Worm (Caenorhabditis elegans) whole organism, L3 larva: ENCODE results near the gene nhr-27.

Experiments used
- aly-2 ChIP-seq: fragments of 150-350 bp; optimal IDR thresholded peaks from 2 replicates; lab custom pipeline; 2014; ENCODE audit warnings: missing biosample characterization, missing genetic modification characterization
- ceh-82 ChIP-seq: fragments of 150-350 bp; optimal IDR thresholded peaks from 2 replicates; lab custom pipeline; 2014; ENCODE audit warnings: missing biosample characterization, missing genetic modification characterization
- egl-27 ChIP-seq: sonication (generic microtip); optimal IDR thresholded peaks from 4 replicates; lab custom pipeline; 2017; ENCODE audit warnings: missing biosample characterization, missing genetic modification reagents, missing genetic modification characterization
- eor-1 ChIP-seq, 2 experiments: fragments of 150-350 bp; optimal IDR thresholded peaks; 2 replicates each; lab custom pipeline; 2014 to 2018; ENCODE audit warnings: missing biosample characterization in 2 of 2, missing genetic modification characterization in 2 of 2
- fkh-10 ChIP-seq: sonication (generic microtip); optimal IDR thresholded peaks from 2 replicates; lab custom pipeline; 2017; ENCODE audit warnings: missing biosample characterization, missing genetic modification reagents, missing genetic modification characterization
- fkh-2 ChIP-seq: fragments of 150-350 bp; optimal IDR thresholded peaks from 2 replicates; lab custom pipeline; 2014; ENCODE audit warnings: missing biosample characterization, missing genetic modification reagents, missing genetic modification characterization
- hmg-11 ChIP-seq: sonication (generic microtip); optimal IDR thresholded peaks from 2 replicates; lab custom pipeline; 2016; ENCODE audit warnings: missing genetic modification characterization, missing compliant biosample characterization
- lin-39 ChIP-seq: fragments of 150-350 bp; optimal IDR thresholded peaks from 2 replicates; lab custom pipeline; 2018; ENCODE audit warnings: missing biosample characterization, missing genetic modification reagents, missing genetic modification characterization
- mdl-1 ChIP-seq: fragments of 150-350 bp; optimal IDR thresholded peaks from 2 replicates; lab custom pipeline; 2014; ENCODE audit warnings: missing biosample characterization, missing genetic modification characterization
- nfya-1 ChIP-seq: sonication (generic microtip); optimal IDR thresholded peaks from 2 replicates; lab custom pipeline; 2017; ENCODE audit warnings: missing genetic modification characterization, mild to moderate bottlenecking, missing compliant biosample characterization, antibody characterized with exemption, moderate library complexity; ENCODE audit not compliant: insufficient read depth
- nhr-237 ChIP-seq: fragments of 150-350 bp; optimal IDR thresholded peaks from 2 replicates; lab custom pipeline; 2014; ENCODE audit warnings: missing biosample characterization, missing genetic modification characterization
- pha-4 ChIP-seq: fragments of 150-350 bp; optimal IDR thresholded peaks from 2 replicates; lab custom pipeline; 2014; ENCODE audit warnings: missing biosample characterization, missing genetic modification reagents, missing genetic modification characterization
- snpc-4 ChIP-seq: fragments of 150-350 bp; optimal IDR thresholded peaks from 2 replicates; lab custom pipeline; 2014; ENCODE audit warnings: missing biosample characterization, missing genetic modification characterization
- ztf-11 ChIP-seq: fragments of 150-350 bp; optimal IDR thresholded peaks from 2 replicates; lab custom pipeline; 2014; ENCODE audit warnings: missing biosample characterization, missing genetic modification characterization

- TF ChIP-seq mdl-1 = no peak
- TF ChIP-seq snpc-4 (tag; lab: Kevin White, UChicago) = no peak
- TF ChIP-seq fkh-10 (GFP tag; lab: Kevin White, UChicago) = no peak
- TF ChIP-seq fkh-2 (tag; lab: Kevin White, UChicago) = no peak
- no peak for TF ChIP-seq nhr-237 (tag; lab: Kevin White, UChicago)
- no peak for TF ChIP-seq ztf-11
- no peak for TF ChIP-seq lin-39 (tag; lab: Kevin White, UChicago)
- no peak for TF ChIP-seq hmg-11
- no peak for TF ChIP-seq eor-1 (tag; optimal IDR thresholded peaks at IDR 0.05; lab: Kevin White, UChicago)
- no peak for TF ChIP-seq aly-2 (tag; lab: Kevin White, UChicago)
- no peak for TF ChIP-seq pha-4 (tag; lab: Kevin White, UChicago)
- no peak for TF ChIP-seq egl-27 (tag; lab: Kevin White, UChicago)
- no peak for TF ChIP-seq ceh-82 (tag; lab: Kevin White, UChicago)
- TF ChIP-seq nfya-1 (tag; lab: Kevin White, UChicago) = no peak
These were observed 20.5 kb downstream of the nhr-27 start, which contains the start of gene str-124 for ce11 chrX:12787624-12788023.
